Fruit fly (Drosophila melanogaster): Measurements from ENCODE around the gene RpS13.
A peak's percentile ranks its signal among the peaks of the same experiment; 100 is the strongest.

The RpS13 gene

dm6 chr2L:8384985-8385519 is 20.6 kb upstream of the RpS13 start:
- TF ChIP-seq noc (tag; optimal IDR thresholded peaks at IDR 0.05), result no peak

DNA sequence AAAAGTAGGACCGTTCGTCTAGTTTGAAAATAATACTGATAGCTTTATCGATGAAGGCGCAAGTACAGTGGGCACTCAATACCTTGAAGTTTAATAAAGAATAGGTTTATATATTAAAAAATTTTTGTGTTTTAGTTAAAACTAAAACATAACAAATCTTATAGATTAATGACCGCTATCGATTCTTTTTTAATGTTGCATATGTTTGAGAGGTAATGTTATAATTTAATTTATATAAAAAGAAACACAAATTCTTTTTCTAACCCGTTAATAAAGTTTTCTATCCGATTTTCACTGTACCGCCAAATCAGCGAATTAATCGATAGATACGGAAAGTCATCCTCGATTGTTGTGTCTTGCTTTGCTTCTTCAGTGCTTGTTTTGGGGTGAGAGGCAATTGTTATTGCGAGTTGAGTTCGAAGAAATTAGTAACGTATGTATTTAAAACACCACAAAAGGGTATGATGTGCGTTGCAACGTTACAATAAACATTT is 19.7 kb upstream of the RpS13 start, which contains the start of the genes Dad1 and CG13384:
Gene Dad1, minus strand, starts transcription at position 30 of the 494 bp plus-strand sequence.
Gene CG13384, plus strand, starts transcription at position 348 of the 494 bp plus-strand sequence.
- peak; percentile 97 for TF ChIP-seq noc (tag; optimal IDR thresholded peaks at IDR 0.05)

DNA sequence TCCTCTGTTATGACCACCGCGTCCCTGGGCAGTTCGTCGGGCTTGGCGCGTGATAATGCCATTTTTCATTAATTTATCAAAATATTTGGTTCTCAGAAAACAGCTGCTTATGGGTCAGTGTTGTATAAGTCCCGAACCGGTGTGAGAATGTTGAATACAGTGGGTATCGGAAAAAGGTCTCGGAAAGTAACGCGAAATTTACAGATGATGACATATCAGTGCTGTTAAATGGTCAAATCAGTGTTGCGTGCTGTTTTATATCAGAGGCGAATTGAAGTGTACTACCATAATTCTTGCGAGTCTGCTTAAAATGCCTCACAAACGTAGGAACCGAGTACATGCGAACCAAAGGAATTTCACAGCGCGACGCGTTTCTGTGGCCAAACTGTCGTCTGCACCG is 18.2 kb upstream of the RpS13 start, which contains the start of the genes CG13392 and Rcd4:
Gene CG13392, minus strand, starts transcription at position 162 of the 400 bp plus-strand sequence.
Gene Rcd4, plus strand, starts transcription at position 216 of the 400 bp plus-strand sequence.
- peak; percentile 69 for TF ChIP-seq noc (tag; optimal IDR thresholded peaks at IDR 0.05)

DNA sequence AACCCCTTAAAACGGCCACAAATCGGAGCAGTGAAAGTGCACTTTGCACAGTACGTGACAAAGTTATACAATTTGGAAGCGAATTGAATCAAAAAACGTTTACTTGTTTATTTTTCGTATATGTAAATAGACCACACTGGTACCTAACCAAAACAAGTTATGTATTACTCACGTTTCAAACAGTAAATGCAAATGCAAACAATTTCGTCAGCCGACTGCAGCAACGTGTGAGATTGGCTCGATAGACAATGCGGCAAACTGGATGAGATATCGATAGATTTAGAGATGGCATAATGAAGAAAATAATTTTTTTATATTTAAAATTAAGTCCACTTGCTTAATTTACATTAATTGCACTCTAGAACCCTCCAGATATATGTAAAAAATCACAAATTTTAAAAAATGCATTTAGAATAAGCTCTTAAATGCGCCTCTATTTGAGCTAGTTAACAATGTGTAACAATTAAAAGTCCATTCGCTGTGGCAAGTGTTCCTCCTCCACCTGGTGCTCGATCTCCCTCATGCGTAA is 17.1 kb upstream of the RpS13 start, which contains the start of gene AlaRS:
Gene AlaRS, minus strand, starts transcription at position 257 of the 529 bp plus-strand sequence.
- TF ChIP-seq noc (tag; optimal IDR thresholded peaks at IDR 0.05), result peak; percentile 70

dm6 chr2L:8376717-8377116 is 12.3 kb upstream of the RpS13 start, which contains the start of the genes CG13390 and CG17294:
TSS of gene CG13390 (minus strand) at chr2L:8376797.
TSS of gene CG17294 (plus strand) at chr2L:8377035.
- TF ChIP-seq noc (tag; optimal IDR thresholded peaks at IDR 0.05), result peak; percentile 99

DNA sequence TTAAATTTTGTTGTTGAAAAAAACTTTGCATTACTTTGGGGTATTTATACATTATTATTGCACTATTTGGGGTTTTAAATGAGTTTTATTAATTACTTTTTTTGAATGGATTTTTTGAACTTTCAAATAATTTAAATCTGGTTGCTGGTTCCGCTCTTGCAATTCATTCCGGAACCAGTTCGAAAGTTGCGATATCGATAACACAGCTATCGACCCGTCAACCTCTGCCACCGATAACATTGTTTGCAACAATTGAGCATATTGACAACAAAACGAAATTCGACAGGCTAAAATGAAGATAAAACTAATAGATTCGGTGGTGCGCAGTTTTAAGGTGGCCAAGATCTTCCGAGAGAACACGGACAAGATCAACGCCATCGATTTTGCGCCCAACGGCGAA is 9.8 kb upstream of the RpS13 start, which contains the start of gene Wdr82:
Gene Wdr82, plus strand, starts transcription at position 227 of the 400 bp plus-strand sequence.
- no peak for TF ChIP-seq noc (tag; optimal IDR thresholded peaks at IDR 0.05)

DNA sequence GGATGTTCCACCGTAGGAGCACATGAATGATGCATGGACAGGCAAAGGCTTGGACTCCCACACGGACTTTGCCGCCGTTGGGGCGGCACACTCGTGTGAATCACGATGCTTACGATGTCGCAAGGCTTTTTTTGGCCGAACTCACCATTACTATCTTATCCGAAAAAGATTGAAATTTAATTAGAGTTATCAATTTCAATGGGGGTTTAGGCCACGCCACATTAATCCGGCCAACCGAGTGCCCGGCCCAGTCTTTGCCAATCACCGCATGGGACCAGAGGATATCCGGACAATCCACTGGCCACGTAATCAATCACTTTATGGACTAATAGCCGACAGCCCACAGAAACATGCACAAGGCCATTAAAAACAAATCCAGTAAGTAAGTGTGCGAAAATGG is 7.8 kb upstream of the RpS13 start:
- no peak for TF ChIP-seq noc (tag; optimal IDR thresholded peaks at IDR 0.05)

DNA sequence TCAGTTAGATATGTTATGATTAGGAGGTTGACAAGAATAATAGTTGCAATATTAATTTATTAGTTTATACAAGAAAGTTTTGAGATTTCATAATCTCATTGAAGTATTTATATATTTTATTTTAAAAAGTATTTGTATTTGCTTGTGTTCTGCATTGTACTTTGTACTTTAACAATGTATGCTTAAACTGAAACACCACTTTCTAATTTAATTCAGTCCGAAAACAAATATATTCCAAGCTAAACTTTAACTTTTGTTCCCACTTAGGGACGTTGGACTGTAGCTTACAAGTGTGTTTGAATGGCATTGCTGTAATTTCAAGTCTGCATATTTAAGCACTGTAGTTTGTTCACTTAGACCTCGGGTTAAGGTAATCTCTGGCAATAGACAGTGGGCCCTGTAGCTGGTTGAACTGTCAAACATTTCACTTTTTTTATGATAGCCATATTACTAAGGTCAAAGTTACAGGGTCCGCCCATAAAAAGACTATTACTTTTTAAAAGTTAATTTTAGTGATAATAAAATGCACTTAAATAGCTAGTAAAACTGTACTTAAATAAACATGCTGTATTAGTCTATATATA is 7.0 kb upstream of the RpS13 start:
- TF ChIP-seq noc (tag; optimal IDR thresholded peaks at IDR 0.05), result no peak

dm6 chr2L:8370364-8371326 is 6.2 kb upstream of the RpS13 start, which contains the start of gene CG17292:
TSS of gene CG17292 (plus strand) at chr2L:8370454.
- TF ChIP-seq noc (tag; optimal IDR thresholded peaks at IDR 0.05), result peak; percentile 70

dm6 chr2L:8365701-8366643 is 1.5 kb upstream of the RpS13 start, which contains the start of gene Pp2A-29B:
TSS of gene Pp2A-29B (plus strand) at chr2L:8366038.
- TF ChIP-seq noc (tag; optimal IDR thresholded peaks at IDR 0.05), result no peak

DNA sequence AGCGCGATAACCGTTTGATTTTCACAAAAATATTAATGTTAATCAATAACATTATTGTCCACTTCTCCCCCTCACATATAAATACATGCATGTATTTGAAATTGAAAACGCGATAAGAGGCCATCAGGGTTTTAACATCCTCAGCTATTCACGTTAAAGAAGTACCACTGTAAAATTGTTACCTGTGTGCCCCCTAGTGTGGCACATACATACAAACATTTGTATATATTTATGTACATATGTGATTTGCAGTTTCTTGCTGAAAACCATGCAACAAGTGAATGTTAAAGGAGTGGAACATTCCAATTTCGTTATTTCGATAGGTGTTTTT is 1.5 kb downstream of the RpS13 start:
- TF ChIP-seq noc (tag; optimal IDR thresholded peaks at IDR 0.05), result no peak

DNA sequence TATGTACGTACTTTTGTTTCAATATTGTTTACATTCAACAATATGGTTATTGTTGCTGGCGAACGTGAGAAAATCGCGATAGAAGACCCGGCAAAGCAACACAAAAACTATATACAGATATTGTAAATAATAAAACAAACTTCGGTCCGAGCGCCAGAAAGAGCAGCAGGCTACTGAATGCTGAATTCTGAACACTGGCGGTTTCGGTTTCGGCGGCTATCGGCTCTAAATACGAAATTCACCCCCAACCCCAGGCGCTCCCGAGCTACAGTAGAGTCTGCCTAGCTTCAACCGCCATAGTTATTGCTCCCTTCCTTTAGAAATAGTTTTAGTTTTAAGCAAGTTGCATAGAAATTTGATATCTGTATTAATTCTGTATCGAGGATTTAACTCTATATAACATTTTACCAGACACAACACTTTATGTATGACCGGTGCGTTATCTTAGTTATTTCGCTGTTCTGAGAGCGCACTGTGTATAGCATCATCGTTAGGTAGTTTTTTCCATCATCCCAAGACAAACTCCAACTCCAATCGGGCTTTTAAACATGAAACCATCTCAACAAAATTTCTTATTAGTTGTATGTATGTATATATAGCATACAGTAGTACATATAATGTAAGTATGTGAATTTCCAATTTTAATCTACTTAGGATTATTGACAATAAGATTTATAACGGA is 2.0 kb downstream of the RpS13 start, which contains the start of gene CG7627:
Gene CG7627, minus strand, starts transcription at position 197 of the 682 bp plus-strand sequence.
- peak; percentile 88 for TF ChIP-seq noc (tag; optimal IDR thresholded peaks at IDR 0.05)

- no peak for TF ChIP-seq noc (tag; optimal IDR thresholded peaks at IDR 0.05)
Observed at dm6 chr2L:8361204-8361952, 3.1 kb downstream of the RpS13 start.

All from whole organism, larva.